Fruit fly (Drosophila melanogaster): ENCODE data around the gene CG15743.

CG15743 gene

DNA sequence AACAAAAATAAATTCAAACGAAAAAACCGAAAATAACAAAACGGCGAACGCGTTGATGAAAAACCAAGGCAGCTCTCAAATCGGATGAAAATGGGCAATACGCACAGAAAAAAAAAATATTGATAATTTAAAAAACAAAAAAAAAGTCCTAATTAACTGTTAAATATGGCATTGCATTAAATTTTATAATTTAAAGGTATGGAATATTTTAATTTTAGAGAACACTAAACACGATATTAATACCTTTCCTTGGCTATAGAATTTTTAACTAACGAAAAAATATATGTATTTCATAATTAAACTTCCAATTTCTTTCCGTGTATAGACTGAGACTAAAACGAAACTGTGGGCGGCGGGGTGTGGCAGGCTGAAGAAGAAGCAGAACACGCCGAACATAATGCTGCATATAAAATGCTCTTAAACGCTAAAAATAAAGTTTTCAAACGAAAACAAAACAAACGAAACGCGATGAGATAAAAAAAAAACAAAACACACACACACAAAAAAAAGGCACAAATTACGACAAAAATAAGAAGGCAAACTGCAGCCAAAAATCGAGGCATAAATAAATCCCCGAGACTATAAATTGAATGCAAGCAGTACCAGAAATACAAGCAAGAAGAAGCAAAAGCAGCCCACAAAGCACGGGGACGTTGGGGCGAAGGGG, 10.9 kb upstream of the CG15743 start (continued):
- peak; percentile 50 for TF ChIP-seq CG13296 (GFP tag; optimal IDR thresholded peaks at IDR 0.05)
- TF ChIP-seq CG13287 (GFP tag; IDR thresholded peaks at IDR 0.05; ENCODE audit: partially characterized antibody), result no peak
- TF ChIP-seq lab (GFP tag; optimal IDR thresholded peaks at IDR 0.05), result peak; percentile 45
- TF ChIP-seq cato (GFP tag; optimal IDR thresholded peaks at IDR 0.05; ENCODE audit: borderline replicate concordance), result peak; percentile 5
- no peak for TF ChIP-seq z (GFP tag; IDR thresholded peaks at IDR 0.05)
- no peak for TF ChIP-seq stwl (tag; optimal IDR thresholded peaks at IDR 0.05)
- peak; percentile 68 for TF ChIP-seq salm (tag; optimal IDR thresholded peaks at IDR 0.05)
- TF ChIP-seq az2 (GFP tag; optimal IDR thresholded peaks at IDR 0.05), result peak; percentile 41
- peak; percentile 91 for TF ChIP-seq sens (GFP tag)
- TF ChIP-seq CG1832 (GFP tag; optimal IDR thresholded peaks at IDR 0.05), result no peak
- TF ChIP-seq p53 (GFP tag; optimal IDR thresholded peaks at IDR 0.05), result no peak
- TF ChIP-seq zfh2 (GFP tag; optimal IDR thresholded peaks at IDR 0.05), result no peak
- TF ChIP-seq Fer1 (GFP tag; optimal IDR thresholded peaks at IDR 0.05), result peak; percentile 47
- peak; percentile 26 for TF ChIP-seq odd (GFP tag; optimal IDR thresholded peaks at IDR 0.05)
- TF ChIP-seq row (GFP tag; IDR thresholded peaks at IDR 0.05), result peak; percentile 53; the same call in 2 of the 3 replicates
- peak; percentile 35 for TF ChIP-seq Six4 (GFP tag; optimal IDR thresholded peaks at IDR 0.05)
- peak; percentile 54 for TF ChIP-seq CG9437 (GFP tag; optimal IDR thresholded peaks at IDR 0.05)
- TF ChIP-seq bigmax (GFP tag; optimal IDR thresholded peaks at IDR 0.05), result no peak
- no peak for TF ChIP-seq ro (GFP tag; IDR thresholded peaks at IDR 0.05)
- peak; percentile 9 for TF ChIP-seq ATbp (GFP tag; optimal IDR thresholded peaks at IDR 0.05)
- peak; percentile 45 for TF ChIP-seq run (tag; optimal IDR thresholded peaks at IDR 0.05)
- TF ChIP-seq HLH54F (GFP tag; optimal IDR thresholded peaks at IDR 0.05), result peak; percentile 11
- no peak for TF ChIP-seq D (optimal IDR thresholded peaks at IDR 0.05)
- peak; percentile 53 for TF ChIP-seq D (GFP tag; optimal IDR thresholded peaks at IDR 0.05)
- peak; percentile 20 for TF ChIP-seq Max (GFP tag; optimal IDR thresholded peaks at IDR 0.05)
- TF ChIP-seq slbo (GFP tag; IDR thresholded peaks at IDR 0.05), result peak; percentile 42
- TF ChIP-seq Myb (GFP tag; optimal IDR thresholded peaks at IDR 0.05), result no peak
- peak; percentile 66 for TF ChIP-seq CG8924 (tag; optimal IDR thresholded peaks at IDR 0.05)
- TF ChIP-seq da (GFP tag; optimal IDR thresholded peaks at IDR 0.05), result no peak
- TF ChIP-seq Deaf1 (tag; optimal IDR thresholded peaks at IDR 0.05), result peak; percentile 50
- no peak for TF ChIP-seq B-H1 (GFP tag; IDR thresholded peaks at IDR 0.05)
- no peak for TF ChIP-seq Dad (GFP tag; optimal IDR thresholded peaks at IDR 0.05)
- TF ChIP-seq CG12299 (tag; optimal IDR thresholded peaks at IDR 0.05), result peak; percentile 15
- peak; percentile 37 for TF ChIP-seq wor (GFP tag; IDR thresholded peaks at IDR 0.05)
- peak; percentile 32 for TF ChIP-seq CG16815 (GFP tag; optimal IDR thresholded peaks at IDR 0.05)
- no peak for TF ChIP-seq chif (GFP tag; optimal IDR thresholded peaks at IDR 0.05)
- TF ChIP-seq bowl (GFP tag; IDR thresholded peaks at IDR 0.05), result no peak
- TF ChIP-seq CoRest (tag; optimal IDR thresholded peaks at IDR 0.05), result peak; percentile 87
- peak; percentile 21 for TF ChIP-seq CG2202 (tag; optimal IDR thresholded peaks at IDR 0.05)
- TF ChIP-seq pzg (GFP tag; optimal IDR thresholded peaks at IDR 0.05), result no peak
- TF ChIP-seq oc (tag; optimal IDR thresholded peaks at IDR 0.05), result peak; percentile 54
- no peak for TF ChIP-seq CG15011 (GFP tag; optimal IDR thresholded peaks at IDR 0.05)
- TF ChIP-seq CG13123 (GFP tag; optimal IDR thresholded peaks at IDR 0.05), result no peak
- no peak for TF ChIP-seq peb (GFP tag; IDR thresholded peaks at IDR 0.05)
- TF ChIP-seq bsh (GFP tag; optimal IDR thresholded peaks at IDR 0.05), result peak in 1 of 2 experiments; percentile 76
- peak; percentile 53 for TF ChIP-seq CG3281 (GFP tag; optimal IDR thresholded peaks at IDR 0.05)
- TF ChIP-seq gsb-n (tag; optimal IDR thresholded peaks at IDR 0.05), result peak; percentile 59
- peak; percentile 84 for TF ChIP-seq CG2712 (tag; optimal IDR thresholded peaks at IDR 0.05)
- peak; percentile 79 for TF ChIP-seq CG15601 (tag; optimal IDR thresholded peaks at IDR 0.05)
- 0 out of 3 replicates have a peak, but pooled peaks have one; percentile 27 for TF ChIP-seq Aef1 (GFP tag; IDR thresholded peaks at IDR 0.05)

Measured in whole organism, embryonic.